Worm (Caenorhabditis elegans): Measurements from ENCODE around the gene maa-1.
A peak's percentile ranks its signal among the peaks of the same experiment; 100 is the strongest.

Gene maa-1

ce11 chrIII:11824088-11824487 is 1.8 kb upstream of the maa-1 start:
- TF ChIP-seq elt-1 (tag; optimal IDR thresholded peaks at IDR 0.05) (no peak), lsy-12 (tag; optimal IDR thresholded peaks at IDR 0.05) (no peak), fkh-2 (tag; optimal IDR thresholded peaks at IDR 0.05) (no peak), skn-1 (tag; optimal IDR thresholded peaks at IDR 0.05) (no peak), hmg-11 (tag; optimal IDR thresholded peaks at IDR 0.05) (no peak), nhr-12 (tag; optimal IDR thresholded peaks at IDR 0.05) (no peak), nhr-67 (tag; optimal IDR thresholded peaks at IDR 0.05) (no peak), nhr-77 (tag; optimal IDR thresholded peaks at IDR 0.05) (no peak), egl-27 (tag; optimal IDR thresholded peaks at IDR 0.05) (no peak)

- TF ChIP-seq nhr-77 (tag; optimal IDR thresholded peaks at IDR 0.05) (no peak), nhr-11 (tag; optimal IDR thresholded peaks at IDR 0.05) (no peak), egl-5 (tag; optimal IDR thresholded peaks at IDR 0.05) (peak; percentile 90), lin-15B (tag; optimal IDR thresholded peaks at IDR 0.05) (peak; percentile 92), tbx-2 (tag; optimal IDR thresholded peaks at IDR 0.05) (peak; percentile 17), fos-1 (tag; optimal IDR thresholded peaks at IDR 0.05) (no peak), lsy-12 (tag; optimal IDR thresholded peaks at IDR 0.05) (peak; percentile 48), skn-1 (tag; optimal IDR thresholded peaks at IDR 0.05) (peak; percentile 66), ceh-16 (tag; optimal IDR thresholded peaks at IDR 0.05) (no peak), nhr-237 (tag; optimal IDR thresholded peaks at IDR 0.05) (no peak), egl-27 (tag; optimal IDR thresholded peaks at IDR 0.05) (no peak), zag-1 (tag; optimal IDR thresholded peaks at IDR 0.05) (no peak), nhr-67 (tag; optimal IDR thresholded peaks at IDR 0.05) (no peak), ama-1 (optimal IDR thresholded peaks at IDR 0.05) (peak; percentile 1), nhr-23 (tag; optimal IDR thresholded peaks at IDR 0.05) (peak; percentile 83), daf-12 (tag; optimal IDR thresholded peaks at IDR 0.05) (no peak), ceh-28 (tag; optimal IDR thresholded peaks at IDR 0.05) (peak; percentile 50), nhr-28 (tag; optimal IDR thresholded peaks at IDR 0.05) (no peak), ztf-4 (tag; optimal IDR thresholded peaks at IDR 0.05) (no peak), unc-39 (tag; optimal IDR thresholded peaks at IDR 0.05) (no peak), nhr-25 (tag; optimal IDR thresholded peaks at IDR 0.05) (peak; percentile 93), nfya-1 (tag; optimal IDR thresholded peaks at IDR 0.05; ENCODE audit: insufficient read depth) (peak; percentile 97), sea-2 (GFP tag; optimal IDR thresholded peaks at IDR 0.05) (peak; percentile 49), hmg-11 (tag; optimal IDR thresholded peaks at IDR 0.05) (peak; percentile 67), jun-1 (tag; optimal IDR thresholded peaks at IDR 0.05) (peak; percentile 66), unc-62 (GFP tag; optimal IDR thresholded peaks at IDR 0.05) (no peak), R02D3.7 (tag; optimal IDR thresholded peaks at IDR 0.05) (no peak), elt-1 (tag; optimal IDR thresholded peaks at IDR 0.05) (peak; percentile 15), snpc-4 (tag; optimal IDR thresholded peaks at IDR 0.05) (peak; percentile 89), lin-39 (tag; optimal IDR thresholded peaks at IDR 0.05) (peak; percentile 92), pqm-1 (tag; optimal IDR thresholded peaks at IDR 0.05) (peak; percentile 46), nhr-76 (tag; optimal IDR thresholded peaks at IDR 0.05) (no peak), ceh-82 (tag; optimal IDR thresholded peaks at IDR 0.05) (no peak), eor-1 (tag; optimal IDR thresholded peaks at IDR 0.05) (no peak), fkh-10 (GFP tag; optimal IDR thresholded peaks at IDR 0.05) (no peak), elt-2 (tag; optimal IDR thresholded peaks at IDR 0.05) (peak; percentile 86), nhr-12 (tag; optimal IDR thresholded peaks at IDR 0.05) (no peak), fkh-2 (tag; optimal IDR thresholded peaks at IDR 0.05) (no peak), ceh-9 (tag; optimal IDR thresholded peaks at IDR 0.05) (no peak), pha-4 (tag; optimal IDR thresholded peaks at IDR 0.05) (peak; percentile 98), nhr-43 (tag; optimal IDR thresholded peaks at IDR 0.05; ENCODE audit: poor library complexity, severe bottlenecking) (peak; percentile 37), elt-3 (tag; optimal IDR thresholded peaks at IDR 0.05) (no peak), ztf-11 (tag; optimal IDR thresholded peaks at IDR 0.05) (no peak), ZK546.5 (tag; optimal IDR thresholded peaks at IDR 0.05) (no peak)
Measured at ce11 chrIII:11823260-11823659, 934 bp upstream of the maa-1 start, which contains the start of gene C18D11.3. C18D11.3 (plus strand) TSS chrIII:11823448.

Data from whole organism, L3 larva.